Fruit fly (Drosophila melanogaster) whole organism, wandering third instar larva: ENCODE results near the gene GNBP1.

Source experiments
- GATAd ChIP-seq: sonication (Bioruptor generic); optimal IDR thresholded peaks from 2 replicates; lab custom pipeline; 2016; ENCODE audit warnings: missing biosample characterization, missing genetic modification characterization
- OdsH ChIP-seq: fragments of 200-800 bp; sonication (Bioruptor generic); optimal IDR thresholded peaks from 2 replicates; lab custom pipeline; 2016; ENCODE audit warnings: missing biosample characterization, mild to moderate bottlenecking, missing genetic modification characterization
- br ChIP-seq: fragments of 200-800 bp; sonication (Bioruptor generic); optimal IDR thresholded peaks from 2 replicates; lab custom pipeline; 2016; ENCODE audit warnings: missing biosample characterization, missing genetic modification characterization
- brk ChIP-seq: fragments of 200-800 bp; sonication (Bioruptor generic); optimal IDR thresholded peaks from 2 replicates; lab custom pipeline; 2016; ENCODE audit warnings: missing biosample characterization, mild to moderate bottlenecking, missing genetic modification characterization
- ey ChIP-seq: fragments of 200-800 bp; sonication (Bioruptor generic); optimal IDR thresholded peaks from 2 replicates; lab custom pipeline; 2016; ENCODE audit warnings: missing biosample characterization, missing genetic modification characterization
- fru ChIP-seq: fragments of 200-800 bp; sonication (Bioruptor generic); optimal IDR thresholded peaks from 3 replicates; lab custom pipeline; 2016; ENCODE audit warnings: missing biosample characterization, mild to moderate bottlenecking, missing genetic modification characterization
- pan ChIP-seq: fragments of >200 bp; optimal IDR thresholded peaks from 2 replicates; lab custom pipeline; 2017
- psq ChIP-seq: fragments of 200-800 bp; sonication (Bioruptor generic); optimal IDR thresholded peaks from 3 replicates; lab custom pipeline; 2017; ENCODE audit warnings: missing biosample characterization, mild to moderate bottlenecking, missing genetic modification characterization, moderate library complexity
- woc ChIP-seq: sonication (Bioruptor generic); optimal IDR thresholded peaks from 2 replicates; lab custom pipeline; 2016; ENCODE audit warnings: missing biosample characterization, mild to moderate bottlenecking, missing genetic modification characterization

DNA sequence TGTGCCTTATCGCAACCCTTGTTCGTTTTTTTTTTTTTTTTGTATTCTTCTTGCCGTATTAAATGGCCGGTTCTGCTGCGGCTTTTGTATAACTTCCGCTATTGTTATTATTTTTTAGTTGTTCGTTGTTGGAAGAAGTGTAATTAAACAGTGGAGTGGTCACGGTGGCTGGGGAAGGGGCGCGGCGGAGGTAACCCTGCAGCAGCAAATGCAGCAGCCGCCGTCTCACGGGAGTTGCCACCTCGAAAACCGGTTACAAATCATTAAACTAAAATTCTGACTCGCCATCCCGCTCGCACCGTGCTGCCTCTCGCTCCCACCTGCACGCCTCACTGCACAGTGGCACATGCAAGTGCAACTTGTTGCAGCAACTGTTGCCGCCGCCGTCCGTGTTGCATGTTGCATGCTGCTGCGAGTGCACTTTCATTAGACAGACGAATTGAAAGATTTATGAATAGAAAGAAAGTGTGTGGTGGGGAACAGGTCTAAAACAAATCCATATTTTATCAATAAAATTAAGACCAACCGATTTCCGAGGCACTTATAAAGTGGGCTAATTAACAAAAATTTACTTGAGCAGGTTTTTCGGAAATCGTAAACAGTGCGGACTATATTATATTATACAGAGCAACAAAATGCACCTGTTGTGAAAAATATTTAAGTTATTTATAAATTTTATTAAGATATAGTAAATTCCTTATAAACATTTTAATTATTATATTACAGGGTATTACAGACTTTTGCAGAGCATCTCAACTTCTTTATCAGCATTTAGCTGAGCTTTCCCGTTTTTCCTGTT is 47.7 kb upstream of the GNBP1 start:
- TF ChIP-seq OdsH (GFP tag; lab: Kevin White, UChicago) (no peak), pan (lab: Kevin White, UChicago) (no peak), psq (no peak), brk (GFP tag; lab: Kevin White, UChicago) (no peak), woc (GFP tag; lab: Kevin White, UChicago) (no peak), fru (GFP tag; lab: Kevin White, UChicago) (no peak), ey (GFP tag; lab: Kevin White, UChicago) (no peak), GATAd (GFP tag; lab: Kevin White, UChicago) (no peak), br (GFP tag; lab: Kevin White, UChicago) (no peak)
